Worm (Caenorhabditis elegans): Measurements from ENCODE around the gene pcs-1.

ce11 chrII:11578327-11578726, 787 bp upstream of the pcs-1 start, which contains the start of gene smc-6:
- TF ChIP-seq hnd-1 (tag; optimal IDR thresholded peaks at IDR 0.05): no peak
- no peak for TF ChIP-seq scrt-1 (GFP tag; IDR thresholded peaks at IDR 0.05)
- TF ChIP-seq flt-1 (GFP tag; IDR thresholded peaks at IDR 0.05): no peak
- TF ChIP-seq ceh-13 (GFP tag; optimal IDR thresholded peaks at IDR 0.05): no peak
- no peak for TF ChIP-seq ets-7 (tag; optimal IDR thresholded peaks at IDR 0.05)
- no peak for TF ChIP-seq ama-1 (optimal IDR thresholded peaks at IDR 0.05)
